Worm (Caenorhabditis elegans): ENCODE results near the gene cogc-2.

DNA sequence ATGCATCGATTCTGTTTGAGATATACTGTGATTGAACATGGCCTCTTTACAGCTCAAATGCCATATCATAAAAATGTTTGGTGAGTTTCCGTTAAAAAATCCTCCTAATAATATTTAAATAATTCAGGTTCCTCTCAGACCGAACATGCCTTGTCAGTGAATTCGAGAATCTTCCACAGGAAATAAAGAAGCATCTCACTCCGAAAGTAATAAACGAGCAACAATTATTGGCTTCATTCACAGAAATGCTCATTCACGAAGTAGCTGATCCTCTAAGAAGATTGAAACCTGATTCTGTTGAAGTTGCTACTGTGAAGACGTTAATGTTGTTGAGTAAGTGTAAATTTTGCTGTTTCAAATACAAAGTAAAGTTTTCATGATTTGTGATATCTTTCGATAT lies 12.8 kb upstream of the cogc-2 start:
- no peak for TF ChIP-seq mdl-1 (tag; optimal IDR thresholded peaks at IDR 0.05)
- no peak for TF ChIP-seq T20F7.1 (GFP tag; optimal IDR thresholded peaks at IDR 0.05)
- no peak for TF ChIP-seq daf-12 (tag; optimal IDR thresholded peaks at IDR 0.05)
- TF ChIP-seq dmd-8 (GFP tag; IDR thresholded peaks at IDR 0.05) = no peak
- TF ChIP-seq nhr-25 (tag; optimal IDR thresholded peaks at IDR 0.05; ENCODE audit: borderline replicate concordance, insufficient read depth) = no peak
- TF ChIP-seq madf-5 (GFP tag; IDR thresholded peaks at IDR 0.05) = no peak
